Fruit fly (Drosophila melanogaster) whole organism, embryonic: ENCODE results near the gene AP-2mu.

Source experiments
- B-H2 ChIP-seq: fragments of 200-800 bp; sonication (Bioruptor generic); optimal IDR thresholded peaks from 2 replicates; lab custom pipeline; 2018; ENCODE audit warnings: missing biosample characterization, mild to moderate bottlenecking, missing genetic modification characterization
- BtbVII ChIP-seq: fragments of 200-800 bp; sonication (Bioruptor generic); optimal IDR thresholded peaks from 3 replicates; lab custom pipeline; 2017; ENCODE audit warnings: missing biosample characterization, mild to moderate bottlenecking, missing genetic modification characterization
- C15 ChIP-seq: fragments of 200-800 bp; sonication (Bioruptor generic); IDR thresholded peaks from 3 replicates; pipeline ENCODE4 v1.3.6; 2022; ENCODE audit warnings: missing biosample characterization, missing genetic modification characterization
- CG10366 ChIP-seq: fragments of 200-800 bp; sonication (Bioruptor generic); IDR thresholded peaks from 2 replicates; pipeline ENCODE4 v1.3.6; 2022; ENCODE audit warnings: missing biosample characterization, missing genetic modification characterization
- CG11398 ChIP-seq: fragments of 200-800 bp; sonication (Bioruptor generic); optimal IDR thresholded peaks from 2 replicates; lab custom pipeline; 2016; ENCODE audit warnings: missing biosample characterization, missing genetic modification characterization
- CG12942 ChIP-seq: fragments of 200-800 bp; sonication (Bioruptor generic); optimal IDR thresholded peaks from 3 replicates; lab custom pipeline; 2016; ENCODE audit warnings: missing biosample characterization, missing genetic modification characterization
- CG14441 ChIP-seq: fragments of 200-800 bp; sonication (Bioruptor generic); IDR thresholded peaks from 2 replicates; pipeline ENCODE4 v1.3.6; 2022; ENCODE audit warnings: missing biosample characterization, missing genetic modification characterization
- CG1602 ChIP-seq: fragments of 200-800 bp; sonication (Bioruptor generic); optimal IDR thresholded peaks from 3 replicates; lab custom pipeline; 2016; ENCODE audit warnings: missing biosample characterization, missing genetic modification characterization
- CG16779 ChIP-seq: fragments of 200-800 bp; sonication (Bioruptor generic); IDR thresholded peaks from 2 replicates; pipeline ENCODE4 v1.3.6; 2022; ENCODE audit warnings: missing biosample characterization, missing genetic modification characterization
- CG17802 ChIP-seq: fragments of 200-800 bp; sonication (Bioruptor generic); optimal IDR thresholded peaks from 2 replicates; lab custom pipeline; 2018; ENCODE audit warnings: missing biosample characterization, mild to moderate bottlenecking, missing genetic modification characterization, moderate library complexity
- CG1792 ChIP-seq: fragments of 200-800 bp; sonication (Bioruptor generic); optimal IDR thresholded peaks from 2 replicates; lab custom pipeline; 2016; ENCODE audit warnings: missing biosample characterization, missing genetic modification characterization
- CG2116 ChIP-seq: fragments of 200-800 bp; sonication (Bioruptor generic); optimal IDR thresholded peaks from 3 replicates; lab custom pipeline; 2018; ENCODE audit warnings: missing biosample characterization, mild to moderate bottlenecking, missing genetic modification characterization
- CG31441 ChIP-seq: fragments of 200-800 bp; sonication (Bioruptor generic); IDR thresholded peaks from 2 replicates; pipeline ENCODE4 v1.3.6; 2022; ENCODE audit warnings: missing biosample characterization, missing genetic modification characterization
- CG33557 ChIP-seq: fragments of 200-800 bp; sonication (Bioruptor generic); optimal IDR thresholded peaks from 2 replicates; lab custom pipeline; 2019; ENCODE audit warnings: missing biosample characterization, mild to moderate bottlenecking, missing genetic modification characterization, moderate library complexity
- CG34224 ChIP-seq: fragments of 200-800 bp; sonication (Bioruptor generic); IDR thresholded peaks from 3 replicates; pipeline ENCODE4 v1.3.6; 2022; ENCODE audit warnings: missing biosample characterization, missing genetic modification characterization; ENCODE audit not compliant: partially characterized antibody
- CG34376 ChIP-seq: fragments of 200-800 bp; sonication (Bioruptor generic); optimal IDR thresholded peaks from 2 replicates; lab custom pipeline; 2018; ENCODE audit warnings: missing biosample characterization, mild to moderate bottlenecking, missing genetic modification characterization
- CG43689 ChIP-seq: fragments of 200-800 bp; sonication (Bioruptor generic); IDR thresholded peaks from 2 replicates; pipeline ENCODE4 v1.3.6; 2022; ENCODE audit warnings: missing biosample characterization, missing genetic modification characterization
- CG4424 ChIP-seq: fragments of 200-800 bp; sonication (Bioruptor generic); optimal IDR thresholded peaks from 3 replicates; lab custom pipeline; 2016; ENCODE audit warnings: missing biosample characterization, missing genetic modification characterization
- CG6654 ChIP-seq: fragments of 200-800 bp; sonication (Bioruptor generic); optimal IDR thresholded peaks from 2 replicates; lab custom pipeline; 2017; ENCODE audit warnings: missing biosample characterization, mild to moderate bottlenecking, missing genetic modification characterization
- CG6683 ChIP-seq: fragments of 200-800 bp; sonication (Bioruptor generic); optimal IDR thresholded peaks from 2 replicates; lab custom pipeline; 2017; ENCODE audit warnings: missing biosample characterization, mild to moderate bottlenecking, missing genetic modification characterization, missing genetic modification reagents
- CG7745 ChIP-seq: fragments of 200-800 bp; sonication (Bioruptor generic); optimal IDR thresholded peaks from 2 replicates; lab custom pipeline; 2018; ENCODE audit warnings: missing biosample characterization, mild to moderate bottlenecking, missing genetic modification characterization, moderate library complexity
- CG9797 ChIP-seq: fragments of 200-800 bp; sonication (Bioruptor generic); optimal IDR thresholded peaks from 3 replicates; lab custom pipeline; 2018; ENCODE audit warnings: missing biosample characterization, mild to moderate bottlenecking, missing genetic modification characterization
- D19B ChIP-seq: fragments of 200-800 bp; sonication (Bioruptor generic); optimal IDR thresholded peaks from 2 replicates; lab custom pipeline; 2017; ENCODE audit warnings: missing biosample characterization, mild to moderate bottlenecking, missing genetic modification characterization
- Doc2 ChIP-seq: fragments of 200-800 bp; sonication (Bioruptor generic); IDR thresholded peaks from 2 replicates; pipeline ENCODE4 v1.3.6; 2022; ENCODE audit warnings: missing biosample characterization, missing genetic modification characterization
- Dp ChIP-seq: fragments of 200-800 bp; sonication (Bioruptor generic); optimal IDR thresholded peaks from 2 replicates; lab custom pipeline; 2018; ENCODE audit warnings: missing biosample characterization, mild to moderate bottlenecking, missing genetic modification characterization, moderate library complexity
- Fer1 ChIP-seq: fragments of 200-800 bp; sonication (Bioruptor generic); optimal IDR thresholded peaks from 2 replicates; lab custom pipeline; 2017; ENCODE audit warnings: missing biosample characterization, mild to moderate bottlenecking, missing genetic modification characterization
- H15 ChIP-seq: fragments of 200-800 bp; sonication (Bioruptor generic); IDR thresholded peaks from 3 replicates; pipeline ENCODE4 v1.3.6; 2022; ENCODE audit warnings: missing biosample characterization, missing genetic modification characterization
- H2.0 ChIP-seq: fragments of 200-800 bp; sonication (Bioruptor generic); IDR thresholded peaks from 2 replicates; pipeline ENCODE4 v1.3.6; 2022; ENCODE audit warnings: missing biosample characterization, missing genetic modification characterization
- HmgZ ChIP-seq: fragments of 200-800 bp; sonication (Bioruptor generic); optimal IDR thresholded peaks from 2 replicates; lab custom pipeline; 2018; ENCODE audit warnings: missing biosample characterization, mild to moderate bottlenecking, missing genetic modification characterization
- Hr3 ChIP-seq: fragments of 200-800 bp; sonication (Bioruptor generic); optimal IDR thresholded peaks from 3 replicates; lab custom pipeline; 2016; ENCODE audit warnings: missing biosample characterization, missing genetic modification characterization
- Lim3 ChIP-seq: fragments of 200-800 bp; sonication (Bioruptor generic); IDR thresholded peaks from 2 replicates; pipeline ENCODE4 v1.3.6; 2022; ENCODE audit warnings: missing biosample characterization, missing genetic modification characterization
- Nf-YA ChIP-seq: fragments of 200-800 bp; sonication (Bioruptor generic); IDR thresholded peaks from 2 replicates; pipeline ENCODE4 v1.3.6; 2022; ENCODE audit warnings: missing biosample characterization, missing genetic modification characterization
- Oli ChIP-seq: fragments of 200-800 bp; sonication (Bioruptor generic); optimal IDR thresholded peaks from 2 replicates; lab custom pipeline; 2018; ENCODE audit warnings: missing biosample characterization, mild to moderate bottlenecking, missing genetic modification characterization, moderate library complexity
- Ravus ChIP-seq: fragments of 200-800 bp; sonication (Bioruptor generic); IDR thresholded peaks from 2 replicates; pipeline ENCODE4 v1.3.6; 2022; ENCODE audit warnings: missing biosample characterization, missing genetic modification characterization
- Sry-δ ChIP-seq: fragments of 200-800 bp; sonication (Bioruptor generic); optimal IDR thresholded peaks from 2 replicates; lab custom pipeline; 2016; ENCODE audit warnings: missing biosample characterization, missing genetic modification characterization
- Trl ChIP-seq, 3 experiments: fragments of >200 bp in 2 of 3; fragments of 200-800 bp in 1 of 3; sonication (Bioruptor generic) in 1 of 3; optimal IDR thresholded peaks; 2 replicates in 1 of 3; 3 replicates in 2 of 3; lab custom pipeline; 2016 to 2017; ENCODE audit warnings: missing biosample characterization in 1 of 3, missing genetic modification characterization in 1 of 3
- Usf ChIP-seq: fragments of 200-800 bp; sonication (Bioruptor generic); optimal IDR thresholded peaks from 2 replicates; lab custom pipeline; 2017; ENCODE audit warnings: missing genotype, missing biosample characterization, missing genetic modification characterization
- croc ChIP-seq: fragments of 200-800 bp; sonication (Bioruptor generic); conservative IDR thresholded peaks from 3 replicates; pipeline ENCODE4 v1.3.6; 2022; ENCODE audit warnings: missing biosample characterization, missing genetic modification characterization
- fru ChIP-seq: fragments of >200 bp; optimal IDR thresholded peaks from 2 replicates; lab custom pipeline; 2017
- gfzf ChIP-seq: fragments of 200-800 bp; sonication (Bioruptor generic); optimal IDR thresholded peaks from 2 replicates; lab custom pipeline; 2016; ENCODE audit warnings: missing biosample characterization, mild to moderate bottlenecking, missing genetic modification characterization, moderate library complexity
- jigr1 ChIP-seq: fragments of 200-800 bp; sonication (Bioruptor generic); IDR thresholded peaks from 3 replicates; pipeline ENCODE4 v1.3.6; 2022; ENCODE audit warnings: missing biosample characterization, missing genetic modification characterization
- ken ChIP-seq: fragments of 200-800 bp; sonication (Bioruptor generic); IDR thresholded peaks from 3 replicates; pipeline ENCODE4 v1.3.6; 2022; ENCODE audit warnings: missing biosample characterization, missing genetic modification characterization
- lbe ChIP-seq: fragments of 200-800 bp; sonication (Bioruptor generic); optimal IDR thresholded peaks from 2 replicates; lab custom pipeline; 2016; ENCODE audit warnings: missing biosample characterization, mild to moderate bottlenecking, missing genetic modification characterization
- lov ChIP-seq, 2 experiments: fragments of 200-800 bp in 1 of 2; fragments of >200 bp in 1 of 2; sonication (Bioruptor generic) in 1 of 2; IDR thresholded peaks in 1 of 2; optimal IDR thresholded peaks in 1 of 2; 2 replicates in 1 of 2; 3 replicates in 1 of 2; pipeline versions ENCODE4 v1.3.6 to Lab custom; 2017 to 2022; ENCODE audit warnings: missing biosample characterization in 1 of 2, missing genetic modification characterization in 1 of 2
- maf-S ChIP-seq: fragments of 200-800 bp; sonication (Bioruptor generic); optimal IDR thresholded peaks from 2 replicates; lab custom pipeline; 2016; ENCODE audit warnings: missing biosample characterization, missing genetic modification characterization
- onecut ChIP-seq: fragments of 200-800 bp; sonication (Bioruptor generic); IDR thresholded peaks from 2 replicates; pipeline ENCODE4 v1.3.6; 2022; ENCODE audit warnings: missing biosample characterization, missing genetic modification characterization
- peb ChIP-seq: fragments of 200-800 bp; sonication (Bioruptor generic); IDR thresholded peaks from 2 replicates; pipeline ENCODE4 v1.3.6; 2022; ENCODE audit warnings: missing biosample characterization, missing genetic modification characterization
- pita ChIP-seq: fragments of 200-800 bp; sonication (Bioruptor generic); optimal IDR thresholded peaks from 2 replicates; lab custom pipeline; 2017; ENCODE audit warnings: missing biosample characterization, mild to moderate bottlenecking, missing genetic modification characterization
- sc ChIP-seq, 3 experiments: fragments of >200 bp in 2 of 3; fragments of 200-800 bp in 1 of 3; sonication (Bioruptor generic) in 1 of 3; optimal IDR thresholded peaks; 2 replicates in 2 of 3; 3 replicates in 1 of 3; lab custom pipeline; 2017; ENCODE audit warnings: mild to moderate bottlenecking in 1 of 3, missing biosample characterization in 1 of 3, missing genetic modification characterization in 1 of 3, missing genetic modification reagents in 1 of 3
- sim ChIP-seq: fragments of 200-800 bp; sonication (Bioruptor generic); IDR thresholded peaks from 2 replicates; pipeline ENCODE4 v1.3.6; 2022; ENCODE audit warnings: missing biosample characterization, missing genetic modification characterization
- sisA ChIP-seq: fragments of 200-800 bp; sonication (Bioruptor generic); IDR thresholded peaks from 2 replicates; pipeline ENCODE4 v1.3.6; 2022; ENCODE audit warnings: missing biosample characterization, missing genetic modification characterization

AP-2mu gene

dm6 chr3R:22421618-22422017 is 40.6 kb upstream of the AP-2mu start:
- TF ChIP-seq BtbVII (GFP tag; lab: Kevin White, UChicago) (no peak), Dp (GFP tag; lab: Kevin White, UChicago) (no peak), H15 (peak; percentile 72; the same call in 2 of the 3 replicates), CG11398 (GFP tag; lab: Kevin White, UChicago) (no peak), CG4424 (GFP tag; lab: Kevin White, UChicago) (peak; percentile 41), CG7745 (tag; lab: Kevin White, UChicago) (no peak), CG9797 (no peak), maf-S (peak; percentile 44), CG34376 (GFP tag; lab: Kevin White, UChicago) (no peak), Fer1 (GFP tag; lab: Kevin White, UChicago) (peak; percentile 63), CG6654 (GFP tag; lab: Kevin White, UChicago) (no peak), onecut (GFP tag; lab: Robert Waterston, UW) (peak; percentile 64), CG1792 (peak; percentile 27), gfzf (GFP tag; lab: Kevin White, UChicago) (no peak), CG2116 (GFP tag; lab: Kevin White, UChicago) (no peak), CG34224 (GFP tag; lab: Robert Waterston, UW) (no peak), D19B (GFP tag; lab: Kevin White, UChicago) (no peak), lov (optimal IDR thresholded peaks at IDR 0.05; lab: Kevin White, UChicago) (no peak), lov (GFP tag; IDR thresholded peaks at IDR 0.05; lab: Robert Waterston, UW) (no peak), Trl (optimal IDR thresholded peaks at IDR 0.05; lab: Kevin White, UChicago) (no peak), Trl (GFP tag; optimal IDR thresholded peaks at IDR 0.05; lab: Kevin White, UChicago) (peak; percentile 29), CG12942 (GFP tag; lab: Kevin White, UChicago) (no peak), CG14441 (GFP tag; lab: Robert Waterston, UW) (peak; percentile 87), CG1602 (GFP tag; lab: Kevin White, UChicago) (peak; percentile 14), HmgZ (tag; lab: Kevin White, UChicago) (no peak), fru (lab: Kevin White, UChicago) (no peak), sc (optimal IDR thresholded peaks at IDR 0.05; lab: Kevin White, UChicago) (no peak), sc (GFP tag; optimal IDR thresholded peaks at IDR 0.05; lab: Kevin White, UChicago) (no peak), CG33557 (GFP tag; lab: Kevin White, UChicago) (peak; percentile 32), CG43689 (GFP tag; lab: Robert Waterston, UW) (no peak), Nf-YA (0 out of 2 replicates have a peak, but pooled peaks have one; percentile 28), Ravus (peak; percentile 43), Oli (tag; lab: Kevin White, UChicago) (no peak), B-H2 (no peak), Sry-δ (GFP tag; lab: Kevin White, UChicago) (no peak), CG6683 (GFP tag; lab: Kevin White, UChicago) (no peak), CG31441 (peak; percentile 56), sim (GFP tag; lab: Robert Waterston, UW) (no peak), C15 (GFP tag; lab: Robert Waterston, UW) (no peak), Hr3 (GFP tag; lab: Kevin White, UChicago) (peak; percentile 41), lbe (peak; percentile 64), croc (GFP tag; lab: Robert Waterston, UW) (peak; percentile 32; the same call in 2 of the 3 replicates), CG17802 (tag; lab: Kevin White, UChicago) (no peak), pita (no peak), Lim3 (GFP tag; lab: Robert Waterston, UW) (no peak), Usf (no peak), H2.0 (peak; percentile 74), Doc2 (GFP tag; lab: Robert Waterston, UW) (no peak), CG10366 (GFP tag; lab: Robert Waterston, UW) (peak; percentile 69), peb (GFP tag; lab: Robert Waterston, UW) (no peak), ken (GFP tag; lab: Robert Waterston, UW) (peak; percentile 70; the same call in 2 of the 3 replicates), jigr1 (GFP tag; lab: Robert Waterston, UW) (no peak), CG16779 (GFP tag; lab: Robert Waterston, UW) (no peak), sisA (GFP tag; lab: Robert Waterston, UW) (peak; percentile 42; the same call in 1 of the 2 replicates)
